Fruit fly (Drosophila melanogaster) S2 (cell line): Measurements from ENCODE around the gene Syx1A.

Experiments used
- CG8478 ChIP-seq: fragments of >200 bp; optimal IDR thresholded peaks from 2 replicates; lab custom pipeline; 2018
- CTCF ChIP-seq, 2 experiments: fragments of >200 bp; optimal IDR thresholded peaks; 2 replicates each; lab custom pipeline; 2018

- TF ChIP-seq CG8478 (no peak), CTCF (optimal IDR thresholded peaks at IDR 0.05; lab: Kevin White, UChicago) (no peak)
Observed at dm6 chr3R:24142971-24143370, 37.4 kb upstream of the Syx1A start.
